Worm (Caenorhabditis elegans) whole organism, L4 larva: ENCODE data around the gene lpr-5.

Experiments
- D1046.2 ChIP-seq: fragments of 200-800 bp; sonication (Bioruptor generic); IDR thresholded peaks from 2 replicates; pipeline ENCODE4 v1.3.6; 2022; ENCODE audit warnings: missing genetic modification characterization, missing compliant biosample characterization
- F49E8.2 ChIP-seq: sonication (generic microtip); optimal IDR thresholded peaks from 2 replicates; lab custom pipeline; 2016; ENCODE audit warnings: missing compliant biosample characterization, mild to moderate bottlenecking, missing genetic modification characterization, borderline replicate concordance
- ZK337.2 ChIP-seq: fragments of 200-800 bp; sonication (Bioruptor generic); IDR thresholded peaks from 2 replicates; pipeline ENCODE4 v1.3.6; 2022; ENCODE audit warnings: missing genetic modification reagents, missing genetic modification characterization, missing compliant biosample characterization
- ceh-20 ChIP-seq: fragments of 200-800 bp; sonication (Bioruptor generic); IDR thresholded peaks from 2 replicates; pipeline ENCODE4 v1.3.6; 2022; ENCODE audit warnings: missing genetic modification reagents, missing genetic modification characterization, missing compliant biosample characterization
- ceh-28 ChIP-seq: fragments of 150-350 bp; optimal IDR thresholded peaks from 2 replicates; lab custom pipeline; 2014; ENCODE audit warnings: missing biosample characterization, missing genetic modification reagents, missing genetic modification characterization
- ceh-44 ChIP-seq: fragments of 200-800 bp; sonication (Bioruptor generic); IDR thresholded peaks from 2 replicates; pipeline ENCODE4 v1.3.6; 2022; ENCODE audit warnings: missing genetic modification reagents, missing genetic modification characterization, missing compliant biosample characterization
- ceh-62 ChIP-seq: sonication (generic microtip); optimal IDR thresholded peaks from 2 replicates; lab custom pipeline; 2017; ENCODE audit warnings: missing biosample characterization, missing genetic modification characterization
- ceh-82 ChIP-seq: sonication (generic microtip); optimal IDR thresholded peaks from 2 replicates; lab custom pipeline; 2017; ENCODE audit warnings: missing biosample characterization, missing genetic modification characterization
- cey-2 ChIP-seq: sonication (generic microtip); optimal IDR thresholded peaks from 3 replicates; lab custom pipeline; 2017; ENCODE audit warnings: missing genetic modification characterization, mild to moderate bottlenecking, missing compliant biosample characterization, antibody characterized with exemption, borderline replicate concordance; ENCODE audit not compliant: insufficient read depth
- ctbp-1 ChIP-seq: fragments of 200-800 bp; sonication (Bioruptor generic); IDR thresholded peaks from 2 replicates; pipeline ENCODE4 v1.3.6; 2022; ENCODE audit warnings: missing genetic modification reagents, missing genetic modification characterization, missing compliant biosample characterization
- daf-16 ChIP-seq, 3 experiments: sonication (generic microtip); optimal IDR thresholded peaks; 2 replicates each; lab custom pipeline; 2016 to 2017; ENCODE audit warnings: missing genetic modification characterization in 3 of 3, missing genetic modification reagents in 3 of 3, mild to moderate bottlenecking in 2 of 3, missing compliant biosample characterization in 2 of 3, missing biosample characterization in 1 of 3, moderate library complexity in 1 of 3
- daf-19 ChIP-seq: fragments of 200-800 bp; sonication (Bioruptor generic); conservative IDR thresholded peaks from 2 replicates; pipeline ENCODE4 v1.3.6; 2022; ENCODE audit warnings: missing genetic modification characterization, missing compliant biosample characterization
- daf-8 ChIP-seq: fragments of 200-800 bp; sonication (Bioruptor generic); IDR thresholded peaks from 2 replicates; pipeline ENCODE4 v1.3.6; 2022; ENCODE audit warnings: missing genetic modification characterization, missing compliant biosample characterization
- dmd-6 ChIP-seq: fragments of 200-800 bp; sonication (Bioruptor generic); IDR thresholded peaks from 2 replicates; pipeline ENCODE4 v1.3.6; 2022; ENCODE audit warnings: missing genetic modification reagents, missing genetic modification characterization, missing compliant biosample characterization
- dmd-9 ChIP-seq: fragments of 200-800 bp; sonication (Bioruptor generic); IDR thresholded peaks from 2 replicates; pipeline ENCODE4 v1.3.6; 2022; ENCODE audit warnings: missing genetic modification reagents, missing genetic modification characterization, missing compliant biosample characterization
- dve-1 ChIP-seq: sonication (generic microtip); optimal IDR thresholded peaks from 2 replicates; lab custom pipeline; 2017; ENCODE audit warnings: antibody characterized with exemption, mild to moderate bottlenecking, missing genetic modification characterization, missing compliant biosample characterization; ENCODE audit not compliant: insufficient read depth
- egl-43 ChIP-seq: fragments of 200-800 bp; sonication (Bioruptor generic); IDR thresholded peaks from 2 replicates; pipeline ENCODE4 v1.3.6; 2022; ENCODE audit warnings: missing genetic modification reagents, missing genetic modification characterization, missing compliant biosample characterization
- fkh-10 ChIP-seq: fragments of 150-350 bp; optimal IDR thresholded peaks from 2 replicates; lab custom pipeline; 2014; ENCODE audit warnings: missing biosample characterization, missing genetic modification reagents, missing genetic modification characterization
- gei-8 ChIP-seq: fragments of 200-800 bp; sonication (Bioruptor generic); optimal IDR thresholded peaks from 2 replicates; lab custom pipeline; 2018; ENCODE audit warnings: mild to moderate bottlenecking, missing genetic modification characterization, missing compliant biosample characterization
- hmg-1.1 ChIP-seq: fragments of 200-800 bp; sonication (Bioruptor generic); IDR thresholded peaks from 2 replicates; pipeline ENCODE4 v1.3.6; 2022; ENCODE audit warnings: missing genetic modification reagents, missing genetic modification characterization, missing compliant biosample characterization
- jun-1 ChIP-seq: fragments of 150-350 bp; optimal IDR thresholded peaks from 2 replicates; lab custom pipeline; 2014; ENCODE audit warnings: missing biosample characterization, missing genetic modification reagents, missing genetic modification characterization
- lin-1 ChIP-seq: fragments of 200-800 bp; sonication (Bioruptor generic); IDR thresholded peaks from 2 replicates; pipeline ENCODE4 v1.3.6; 2022; ENCODE audit warnings: missing genetic modification reagents, missing genetic modification characterization, missing compliant biosample characterization
- lin-13 ChIP-seq: fragments of 150-350 bp; optimal IDR thresholded peaks from 2 replicates; lab custom pipeline; 2014; ENCODE audit warnings: missing biosample characterization, missing genetic modification reagents, missing genetic modification characterization
- lsy-2 ChIP-seq, 2 experiments: fragments of 150-350 bp in 1 of 2; sonication (generic microtip) in 1 of 2; optimal IDR thresholded peaks; 2 replicates each; lab custom pipeline; 2014 to 2017; ENCODE audit warnings: missing biosample characterization in 2 of 2, missing genetic modification characterization in 2 of 2
- madf-5 ChIP-seq, 2 experiments: fragments of 200-800 bp; sonication (Bioruptor generic); IDR thresholded peaks; 2 replicates each; pipeline ENCODE4 v1.3.6; 2022; ENCODE audit warnings: missing compliant biosample characterization in 2 of 2, missing genetic modification characterization in 2 of 2
- madf-9 ChIP-seq: fragments of 200-800 bp; sonication (Bioruptor generic); conservative IDR thresholded peaks from 2 replicates; pipeline ENCODE4 v1.3.6; 2022; ENCODE audit warnings: missing genetic modification reagents, missing genetic modification characterization, missing compliant biosample characterization
- mdl-1 ChIP-seq, 2 experiments: fragments of 150-350 bp in 1 of 2; sonication (generic microtip) in 1 of 2; optimal IDR thresholded peaks; 2 replicates each; lab custom pipeline; 2014 to 2017; ENCODE audit warnings: missing biosample characterization in 2 of 2, missing genetic modification characterization in 2 of 2
- mdt-29 ChIP-seq: fragments of 200-800 bp; sonication (Bioruptor generic); IDR thresholded peaks from 2 replicates; pipeline ENCODE4 v1.3.6; 2022; ENCODE audit warnings: missing genetic modification reagents, missing genetic modification characterization, missing compliant biosample characterization
- mep-1 ChIP-seq: fragments of 150-350 bp; sonication (generic microtip); optimal IDR thresholded peaks from 3 replicates; lab custom pipeline; 2014; ENCODE audit warnings: missing biosample characterization, missing genetic modification characterization
- mxl-3 ChIP-seq: fragments of 200-800 bp; sonication (Bioruptor generic); optimal IDR thresholded peaks from 2 replicates; lab custom pipeline; 2018; ENCODE audit warnings: mild to moderate bottlenecking, missing genetic modification characterization, missing compliant biosample characterization
- nhr-28 ChIP-seq: fragments of 150-350 bp; optimal IDR thresholded peaks from 2 replicates; lab custom pipeline; 2014; ENCODE audit warnings: missing biosample characterization, missing genetic modification characterization
- nhr-41 ChIP-seq: fragments of 200-800 bp; sonication (Bioruptor generic); IDR thresholded peaks from 2 replicates; pipeline ENCODE4 v1.3.6; 2022; ENCODE audit warnings: missing genetic modification reagents, missing genetic modification characterization, missing compliant biosample characterization
- rbr-2 ChIP-seq: sonication (generic microtip); optimal IDR thresholded peaks from 2 replicates; lab custom pipeline; 2016; ENCODE audit warnings: missing genotype, missing genetic modification characterization, missing compliant biosample characterization
- saeg-2 ChIP-seq: fragments of 200-800 bp; sonication (Bioruptor generic); IDR thresholded peaks from 2 replicates; pipeline ENCODE4 v1.3.6; 2022; ENCODE audit warnings: missing genetic modification reagents, missing genetic modification characterization, missing compliant biosample characterization
- set-16 ChIP-seq: fragments of 200-800 bp; sonication (Bioruptor generic); IDR thresholded peaks from 2 replicates; pipeline ENCODE4 v1.3.6; 2022; ENCODE audit warnings: missing genetic modification reagents, missing genetic modification characterization, missing compliant biosample characterization
- tag-97 ChIP-seq: fragments of 200-800 bp; sonication (Bioruptor generic); IDR thresholded peaks from 2 replicates; pipeline ENCODE4 v1.3.6; 2022; ENCODE audit warnings: missing genetic modification characterization, missing compliant biosample characterization
- unc-62 ChIP-seq, 3 experiments: fragments of 150-350 bp in 1 of 3; sonication (generic microtip); optimal IDR thresholded peaks in 2 of 3; peaks in 1 of 3; 1 replicate in 1 of 3; 2 replicates in 2 of 3; lab custom pipeline; 2014 to 2017; ENCODE audit warnings: missing biosample characterization in 3 of 3, missing genetic modification characterization in 3 of 3, missing genetic modification reagents in 3 of 3, missing genotype in 1 of 3
- vab-7 ChIP-seq: fragments of 200-800 bp; sonication (Bioruptor generic); IDR thresholded peaks from 2 replicates; pipeline ENCODE4 v1.3.6; 2022; ENCODE audit warnings: missing genetic modification reagents, missing genetic modification characterization, missing compliant biosample characterization
- zfp-3 ChIP-seq: fragments of 200-800 bp; sonication (Bioruptor generic); conservative IDR thresholded peaks from 2 replicates; pipeline ENCODE4 v1.3.6; 2022; ENCODE audit warnings: missing genetic modification reagents, missing genetic modification characterization, missing compliant biosample characterization
- zip-2 ChIP-seq: fragments of 150-350 bp; optimal IDR thresholded peaks from 2 replicates; lab custom pipeline; 2014; ENCODE audit warnings: missing biosample characterization, missing genetic modification characterization
- ztf-7 ChIP-seq: fragments of 150-350 bp; optimal IDR thresholded peaks from 2 replicates; lab custom pipeline; 2014; ENCODE audit warnings: missing biosample characterization, missing genetic modification characterization

The lpr-5 gene

ce11 chrX:11067256-11067655 is 5.3 kb downstream of the lpr-5 start:
- no peak for TF ChIP-seq jun-1 (tag; lab: Kevin White, UChicago)
- no peak for TF ChIP-seq D1046.2 (GFP tag; lab: Robert Waterston, UW)
- TF ChIP-seq mxl-3 (GFP tag; lab: Kevin White, UChicago), result no peak
- TF ChIP-seq ZK337.2, result no peak
- TF ChIP-seq lin-13 (GFP tag; lab: Kevin White, UChicago), result no peak
- no peak for TF ChIP-seq dmd-9 (GFP tag; lab: Robert Waterston, UW)
- TF ChIP-seq ceh-62 (tag; lab: Kevin White, UChicago), result no peak
- no peak for TF ChIP-seq dve-1 (tag; lab: Kevin White, UChicago)
- no peak for TF ChIP-seq egl-43 (GFP tag; lab: Robert Waterston, UW)
- TF ChIP-seq ceh-44 (GFP tag; lab: Robert Waterston, UW), result no peak
- TF ChIP-seq dmd-6 (GFP tag; lab: Robert Waterston, UW), result no peak
- TF ChIP-seq mdt-29, result no peak
- no peak for TF ChIP-seq ceh-82 (tag; lab: Kevin White, UChicago)
- no peak for TF ChIP-seq daf-19 (GFP tag; lab: Robert Waterston, UW)
- no peak for TF ChIP-seq ceh-20 (GFP tag; lab: Robert Waterston, UW)
- TF ChIP-seq lin-1 (GFP tag; lab: Robert Waterston, UW), result no peak

ce11 chrX:11068334-11068733 is 6.4 kb downstream of the lpr-5 start, which contains the start of gene apt-9:
Gene apt-9 (plus strand): TSS chrX:11068527.
- TF ChIP-seq madf-5 (GFP tag; IDR thresholded peaks at IDR 0.05; lab: Robert Waterston, UW), result no peak
- peak in 1 of 2 experiments; percentile 50 for TF ChIP-seq lsy-2 (tag; optimal IDR thresholded peaks at IDR 0.05; lab: Kevin White, UChicago)
- TF ChIP-seq vab-7 (GFP tag; lab: Robert Waterston, UW), result 0 out of 2 replicates have a peak, but pooled peaks have one; percentile 18
- peak; percentile 47 for TF ChIP-seq mep-1 (tag; lab: Kevin White, UChicago)
- TF ChIP-seq nhr-28 (tag; lab: Kevin White, UChicago), result no peak
- no peak for TF ChIP-seq cey-2 (tag; lab: Kevin White, UChicago)
- TF ChIP-seq fkh-10, result peak; percentile 58
- TF ChIP-seq nhr-41 (GFP tag; lab: Robert Waterston, UW), result no peak
- no peak for TF ChIP-seq madf-9
- no peak for TF ChIP-seq tag-97 (GFP tag; lab: Robert Waterston, UW)
- TF ChIP-seq F49E8.2 (tag; lab: Kevin White, UChicago), result no peak
- TF ChIP-seq gei-8, result no peak
- no peak for TF ChIP-seq D1046.2 (GFP tag; lab: Robert Waterston, UW)
- TF ChIP-seq ceh-82 (tag; lab: Kevin White, UChicago), result no peak
- TF ChIP-seq dve-1 (tag; lab: Kevin White, UChicago), result no peak
- no peak for TF ChIP-seq daf-16 (GFP tag; optimal IDR thresholded peaks at IDR 0.05; lab: Kevin White, UChicago)
- no peak for TF ChIP-seq daf-16 (tag; optimal IDR thresholded peaks at IDR 0.05; lab: Kevin White, UChicago)
- TF ChIP-seq lin-1 (GFP tag; lab: Robert Waterston, UW), result no peak
- peak; percentile 43; the same call in 1 of the 2 replicates for TF ChIP-seq ceh-20 (GFP tag; lab: Robert Waterston, UW)
- TF ChIP-seq ceh-28 (tag; lab: Kevin White, UChicago), result peak; percentile 16
- peak; percentile 54 for TF ChIP-seq rbr-2 (tag; lab: Kevin White, UChicago)
- no peak for TF ChIP-seq zip-2
- TF ChIP-seq unc-62 (GFP tag; optimal IDR thresholded peaks at IDR 0.05 in 1 of 2; lab: Kevin White, UChicago), result peak in 1 of 2 experiments; percentile 92
- no peak for TF ChIP-seq unc-62 (tag; optimal IDR thresholded peaks at IDR 0.05; lab: Kevin White, UChicago)
- peak; percentile 51; the same call in 1 of the 2 replicates for TF ChIP-seq ctbp-1 (GFP tag; lab: Robert Waterston, UW)
- TF ChIP-seq set-16, result peak; percentile 17; the same call in 1 of the 2 replicates
- peak; percentile 64; the same call in 1 of the 2 replicates for TF ChIP-seq hmg-1.1 (GFP tag; lab: Robert Waterston, UW)
- no peak for TF ChIP-seq zfp-3
- no peak for TF ChIP-seq ztf-7 (tag; lab: Kevin White, UChicago)
- TF ChIP-seq daf-8 (GFP tag; lab: Robert Waterston, UW), result no peak
- no peak for TF ChIP-seq daf-19 (GFP tag; lab: Robert Waterston, UW)
- TF ChIP-seq mdl-1 (tag; optimal IDR thresholded peaks at IDR 0.05; lab: Kevin White, UChicago), result peak in 1 of 2 experiments; percentile 26
- no peak for TF ChIP-seq saeg-2 (GFP tag; lab: Robert Waterston, UW)
